Fruit fly (Drosophila melanogaster): Measurements from ENCODE around the gene Arglu1.

Gene Arglu1

DNA sequence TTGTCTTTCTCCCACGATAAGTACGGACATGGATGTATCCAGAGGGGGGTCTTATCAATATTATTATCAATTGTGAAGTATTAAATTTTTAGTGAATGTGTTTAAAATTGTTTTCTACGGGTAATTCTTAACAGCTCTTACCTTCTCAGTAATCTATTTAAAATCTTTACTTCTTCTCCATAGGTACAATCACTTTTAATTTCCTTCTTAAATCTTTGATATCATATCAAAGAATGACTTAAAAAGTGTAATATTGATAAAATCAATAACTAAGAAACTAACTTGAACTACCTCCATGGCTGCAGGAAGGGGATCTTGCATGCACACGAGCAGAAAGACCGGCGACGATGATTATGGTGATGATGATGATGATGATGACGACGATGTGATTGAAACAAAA, 44.6 kb upstream of the Arglu1 start (continued):
- TF ChIP-seq fd85E (GFP tag; optimal IDR thresholded peaks at IDR 0.05) (peak; percentile 37), CG6808 (GFP tag; optimal IDR thresholded peaks at IDR 0.05) (peak; percentile 69), Ets96B (tag; optimal IDR thresholded peaks at IDR 0.05) (peak; percentile 73), Gug (GFP tag; IDR thresholded peaks at IDR 0.05) (no peak), spab (GFP tag; optimal IDR thresholded peaks at IDR 0.05) (peak; percentile 59), CG8119 (GFP tag; IDR thresholded peaks at IDR 0.05) (no peak), CG10631 (GFP tag; optimal IDR thresholded peaks at IDR 0.05) (peak; percentile 65), CG32006 (GFP tag; optimal IDR thresholded peaks at IDR 0.05) (peak; percentile 5), Smox (GFP tag; optimal IDR thresholded peaks at IDR 0.05) (peak; percentile 83), Ets21C (GFP tag; optimal IDR thresholded peaks at IDR 0.05) (peak; percentile 45), CG3032 (tag; optimal IDR thresholded peaks at IDR 0.05) (peak; percentile 72), pdm3 (GFP tag; optimal IDR thresholded peaks at IDR 0.05) (peak; percentile 64), net (GFP tag; optimal IDR thresholded peaks at IDR 0.05) (peak; percentile 70), CG4318 (GFP tag; optimal IDR thresholded peaks at IDR 0.05) (no peak), CG6163 (GFP tag; IDR thresholded peaks at IDR 0.05) (no peak; the same call in 2 of the 3 replicates), CG34406 (GFP tag; optimal IDR thresholded peaks at IDR 0.05) (peak; percentile 75), Blimp-1 (GFP tag; optimal IDR thresholded peaks at IDR 0.05) (peak; percentile 55), Hr38 (GFP tag; optimal IDR thresholded peaks at IDR 0.05) (no peak), fkh (GFP tag; optimal IDR thresholded peaks at IDR 0.05) (no peak), Hr4 (GFP tag; optimal IDR thresholded peaks at IDR 0.05) (no peak), topi (GFP tag; optimal IDR thresholded peaks at IDR 0.05) (peak; percentile 87), Hr39 (GFP tag; optimal IDR thresholded peaks at IDR 0.05) (peak; percentile 53), dac (GFP tag; optimal IDR thresholded peaks at IDR 0.05) (no peak), CG15336 (GFP tag; IDR thresholded peaks at IDR 0.05) (no peak)

DNA sequence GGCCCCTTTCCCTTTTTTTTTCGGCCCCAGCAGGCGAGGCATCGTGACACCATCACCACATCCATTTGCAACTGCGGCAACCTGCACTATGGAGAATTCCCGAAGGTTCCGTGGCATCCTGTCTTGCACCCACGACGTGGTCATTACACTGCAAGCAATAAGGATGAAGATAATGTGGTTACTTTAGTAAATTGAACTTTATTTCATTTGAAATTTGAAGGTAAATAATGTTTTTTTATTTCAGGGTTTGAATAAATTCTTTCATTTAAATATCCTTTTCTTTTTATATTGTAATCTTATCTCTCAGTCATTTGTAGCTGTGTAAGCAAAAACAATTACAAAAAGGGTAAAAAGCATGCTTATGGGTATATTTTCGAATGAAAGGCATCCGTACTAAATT, 43.9 kb upstream of the Arglu1 start:
- TF ChIP-seq OdsH (GFP tag; optimal IDR thresholded peaks at IDR 0.05): peak; percentile 27
- TF ChIP-seq salr (GFP tag; optimal IDR thresholded peaks at IDR 0.05): no peak
- TF ChIP-seq achi (GFP tag; optimal IDR thresholded peaks at IDR 0.05): peak; percentile 31
- TF ChIP-seq CG6854 (GFP tag; optimal IDR thresholded peaks at IDR 0.05): no peak
- TF ChIP-seq Blimp-1 (GFP tag; optimal IDR thresholded peaks at IDR 0.05): no peak
- no peak for TF ChIP-seq Gug (GFP tag; IDR thresholded peaks at IDR 0.05)
- peak; percentile 79 for TF ChIP-seq svp (GFP tag)
- peak; percentile 26 for TF ChIP-seq CG6808 (GFP tag; optimal IDR thresholded peaks at IDR 0.05)
- peak; percentile 38 for TF ChIP-seq CG8632 (GFP tag; optimal IDR thresholded peaks at IDR 0.05)
- peak; percentile 18 for TF ChIP-seq CG10631 (GFP tag; optimal IDR thresholded peaks at IDR 0.05)
- TF ChIP-seq lz (GFP tag; optimal IDR thresholded peaks at IDR 0.05): peak; percentile 34
- TF ChIP-seq cyc (GFP tag; optimal IDR thresholded peaks at IDR 0.05): peak; percentile 30
- peak; percentile 59 for TF ChIP-seq dsx (GFP tag; optimal IDR thresholded peaks at IDR 0.05; ENCODE audit: poor library complexity, severe bottlenecking)
- TF ChIP-seq Eip93F (GFP tag; optimal IDR thresholded peaks at IDR 0.05): no peak
- peak; percentile 35 for TF ChIP-seq Hr39 (GFP tag; optimal IDR thresholded peaks at IDR 0.05)
- peak; percentile 54 to 56 for TF ChIP-seq ss (GFP tag; optimal IDR thresholded peaks at IDR 0.05)
- peak; percentile 53 for TF ChIP-seq Sox102F (GFP tag; optimal IDR thresholded peaks at IDR 0.05)
- peak; percentile 45 for TF ChIP-seq Eip75B (GFP tag; optimal IDR thresholded peaks at IDR 0.05)
- peak; percentile 17 for TF ChIP-seq esn (GFP tag; optimal IDR thresholded peaks at IDR 0.05)
- no peak for TF ChIP-seq CG15336 (GFP tag; IDR thresholded peaks at IDR 0.05)
- peak; percentile 26 for TF ChIP-seq CG34406 (GFP tag; optimal IDR thresholded peaks at IDR 0.05)
- peak; percentile 64 for TF ChIP-seq topi (GFP tag; optimal IDR thresholded peaks at IDR 0.05)
- peak; percentile 43 for TF ChIP-seq acj6 (GFP tag; optimal IDR thresholded peaks at IDR 0.05)
- TF ChIP-seq CG10669 (GFP tag; optimal IDR thresholded peaks at IDR 0.05): peak; percentile 38
- TF ChIP-seq net (GFP tag; optimal IDR thresholded peaks at IDR 0.05): peak; percentile 37
- no peak for TF ChIP-seq CG32006 (GFP tag; optimal IDR thresholded peaks at IDR 0.05)
- TF ChIP-seq spab (GFP tag; optimal IDR thresholded peaks at IDR 0.05): peak; percentile 24
- peak; percentile 19 for TF ChIP-seq CG11762 (GFP tag; optimal IDR thresholded peaks at IDR 0.05; ENCODE audit: insufficient read depth)
- TF ChIP-seq vri (GFP tag; optimal IDR thresholded peaks at IDR 0.05): no peak
- peak; percentile 5 for TF ChIP-seq pdm3 (GFP tag; optimal IDR thresholded peaks at IDR 0.05)
- TF ChIP-seq CG7368 (GFP tag; optimal IDR thresholded peaks at IDR 0.05): no peak
- no peak for TF ChIP-seq fd85E (GFP tag; optimal IDR thresholded peaks at IDR 0.05)
- TF ChIP-seq Sox14 (GFP tag; optimal IDR thresholded peaks at IDR 0.05): peak; percentile 16
- TF ChIP-seq Ets96B (tag; optimal IDR thresholded peaks at IDR 0.05): peak; percentile 67
- TF ChIP-seq CG9139 (GFP tag; optimal IDR thresholded peaks at IDR 0.05): no peak
- TF ChIP-seq CG3032 (tag; optimal IDR thresholded peaks at IDR 0.05): peak; percentile 63
- peak; percentile 26 for TF ChIP-seq CG31627 (GFP tag; optimal IDR thresholded peaks at IDR 0.05)
- TF ChIP-seq CG6276 (GFP tag; optimal IDR thresholded peaks at IDR 0.05): no peak
- peak; percentile 5 for TF ChIP-seq CG6792 (GFP tag; optimal IDR thresholded peaks at IDR 0.05)
- TF ChIP-seq Smox (GFP tag; optimal IDR thresholded peaks at IDR 0.05): peak; percentile 41
